Fruit fly (Drosophila melanogaster) whole organism, embryonic: ENCODE measurements around the gene Tlk.

Experiments
- Atf-2 ChIP-seq: fragments of 200-800 bp; sonication (Bioruptor generic); optimal IDR thresholded peaks from 2 replicates; lab custom pipeline; 2016; ENCODE audit warnings: missing biosample characterization, missing genetic modification characterization
- Atf6 ChIP-seq: fragments of 200-800 bp; sonication (Bioruptor generic); IDR thresholded peaks from 2 replicates; pipeline ENCODE4 v1.3.6; 2022; ENCODE audit warnings: missing biosample characterization, missing genetic modification characterization
- BtbVII ChIP-seq: fragments of 200-800 bp; sonication (Bioruptor generic); optimal IDR thresholded peaks from 3 replicates; lab custom pipeline; 2017; ENCODE audit warnings: missing biosample characterization, mild to moderate bottlenecking, missing genetic modification characterization
- C15 ChIP-seq: fragments of 200-800 bp; sonication (Bioruptor generic); IDR thresholded peaks from 3 replicates; pipeline ENCODE4 v1.3.6; 2022; ENCODE audit warnings: missing biosample characterization, missing genetic modification characterization
- CG12104 ChIP-seq: fragments of 200-800 bp; sonication (Bioruptor generic); optimal IDR thresholded peaks from 3 replicates; lab custom pipeline; 2016; ENCODE audit warnings: missing biosample characterization, missing genetic modification characterization
- CG12942 ChIP-seq: fragments of 200-800 bp; sonication (Bioruptor generic); optimal IDR thresholded peaks from 3 replicates; lab custom pipeline; 2016; ENCODE audit warnings: missing biosample characterization, missing genetic modification characterization
- CG13296 ChIP-seq: fragments of 200-800 bp; sonication (Bioruptor generic); optimal IDR thresholded peaks from 3 replicates; lab custom pipeline; 2018; ENCODE audit warnings: missing biosample characterization, mild to moderate bottlenecking, missing genetic modification characterization
- CG14050 ChIP-seq: fragments of 200-800 bp; sonication (Bioruptor generic); IDR thresholded peaks from 3 replicates; pipeline ENCODE4 v1.3.6; 2022; ENCODE audit warnings: missing biosample characterization, missing genetic modification characterization
- CG1602 ChIP-seq: fragments of 200-800 bp; sonication (Bioruptor generic); optimal IDR thresholded peaks from 3 replicates; lab custom pipeline; 2016; ENCODE audit warnings: missing biosample characterization, missing genetic modification characterization
- CG17359 ChIP-seq: fragments of 200-800 bp; sonication (Bioruptor generic); optimal IDR thresholded peaks from 3 replicates; lab custom pipeline; 2018; ENCODE audit warnings: missing biosample characterization, mild to moderate bottlenecking, missing genetic modification characterization, moderate library complexity
- CG17361 ChIP-seq: fragments of 200-800 bp; sonication (Bioruptor generic); IDR thresholded peaks from 3 replicates; pipeline ENCODE4 v1.3.6; 2022; ENCODE audit warnings: missing biosample characterization, missing genetic modification characterization
- CG17829 ChIP-seq: fragments of 200-800 bp; optimal IDR thresholded peaks from 2 replicates; lab custom pipeline; 2019; ENCODE audit warnings: missing biosample characterization, mild to moderate bottlenecking, missing genetic modification characterization, moderate library complexity
- CG2199 ChIP-seq: fragments of 200-800 bp; sonication (Bioruptor generic); IDR thresholded peaks from 3 replicates; pipeline ENCODE4 v1.3.6; 2022; ENCODE audit warnings: missing biosample characterization, missing genetic modification characterization
- CG4360 ChIP-seq: fragments of 200-800 bp; sonication (Bioruptor generic); IDR thresholded peaks from 2 replicates; pipeline ENCODE4 v1.3.6; 2022; ENCODE audit warnings: missing biosample characterization, missing genetic modification characterization
- CG6689 ChIP-seq: fragments of 200-800 bp; sonication (Bioruptor generic); IDR thresholded peaks from 2 replicates; pipeline ENCODE4 v1.3.6; 2022; ENCODE audit warnings: missing biosample characterization, missing genetic modification characterization
- CG7987 ChIP-seq: fragments of 200-800 bp; sonication (Bioruptor generic); optimal IDR thresholded peaks from 2 replicates; lab custom pipeline; 2018; ENCODE audit warnings: missing biosample characterization, mild to moderate bottlenecking, missing genetic modification characterization, moderate library complexity
- CG8290 ChIP-seq, 3 experiments: fragments of 200-800 bp; sonication (Bioruptor generic); optimal IDR thresholded peaks; 2 replicates each; lab custom pipeline; 2016 to 2019; ENCODE audit warnings: missing biosample characterization in 3 of 3, missing genetic modification characterization in 3 of 3, mild to moderate bottlenecking in 2 of 3, moderate library complexity in 1 of 3
- CG9609 ChIP-seq: fragments of 200-800 bp; sonication (Bioruptor generic); optimal IDR thresholded peaks from 3 replicates; lab custom pipeline; 2016; ENCODE audit warnings: missing biosample characterization, missing genetic modification characterization
- CG9817 ChIP-seq: fragments of 200-800 bp; sonication (Bioruptor generic); optimal IDR thresholded peaks from 2 replicates; lab custom pipeline; 2018; ENCODE audit warnings: missing biosample characterization, mild to moderate bottlenecking, missing genetic modification characterization, moderate library complexity
- Dfd ChIP-seq, 2 experiments: fragments of >200 bp; optimal IDR thresholded peaks; 2 replicates each; lab custom pipeline; 2017; ENCODE audit warnings: missing biosample characterization in 2 of 2, missing genetic modification characterization in 2 of 2
- Dip2 ChIP-seq: fragments of 200-800 bp; sonication (Bioruptor generic); IDR thresholded peaks from 2 replicates; pipeline ENCODE4 v1.3.6; 2022; ENCODE audit warnings: missing biosample characterization, missing genetic modification characterization
- Fer1 ChIP-seq: fragments of 200-800 bp; sonication (Bioruptor generic); optimal IDR thresholded peaks from 2 replicates; lab custom pipeline; 2017; ENCODE audit warnings: missing biosample characterization, mild to moderate bottlenecking, missing genetic modification characterization
- HLH54F ChIP-seq: fragments of 200-800 bp; sonication (Bioruptor generic); optimal IDR thresholded peaks from 3 replicates; lab custom pipeline; 2016; ENCODE audit warnings: missing biosample characterization, missing genetic modification characterization
- Sry-β ChIP-seq: fragments of 200-800 bp; sonication (Bioruptor generic); optimal IDR thresholded peaks from 2 replicates; lab custom pipeline; 2018; ENCODE audit warnings: missing biosample characterization, mild to moderate bottlenecking, missing genetic modification characterization, moderate library complexity
- Sry-δ ChIP-seq: fragments of 200-800 bp; sonication (Bioruptor generic); optimal IDR thresholded peaks from 2 replicates; lab custom pipeline; 2016; ENCODE audit warnings: missing biosample characterization, missing genetic modification characterization
- Stat92E ChIP-seq, 3 experiments: fragments of >200 bp in 2 of 3; fragments of 200-800 bp in 1 of 3; sonication (Bioruptor generic) in 1 of 3; optimal IDR thresholded peaks; 2 replicates each; lab custom pipeline; 2017 to 2019; ENCODE audit warnings: missing biosample characterization in 3 of 3, missing genetic modification characterization in 3 of 3, mild to moderate bottlenecking in 1 of 3, moderate library complexity in 1 of 3
- TFAM ChIP-seq: fragments of 200-800 bp; sonication (Bioruptor generic); optimal IDR thresholded peaks from 2 replicates; lab custom pipeline; 2017; ENCODE audit warnings: missing biosample characterization, missing genetic modification characterization, inconsistent platforms
- Trl ChIP-seq, 3 experiments: fragments of >200 bp in 2 of 3; fragments of 200-800 bp in 1 of 3; sonication (Bioruptor generic) in 1 of 3; optimal IDR thresholded peaks; 2 replicates in 1 of 3; 3 replicates in 2 of 3; lab custom pipeline; 2016 to 2017; ENCODE audit warnings: missing biosample characterization in 1 of 3, missing genetic modification characterization in 1 of 3
- btn ChIP-seq: fragments of 200-800 bp; sonication (Bioruptor generic); optimal IDR thresholded peaks from 2 replicates; lab custom pipeline; 2016; ENCODE audit warnings: missing biosample characterization, missing genetic modification characterization
- cad ChIP-seq: fragments of >200 bp; optimal IDR thresholded peaks from 2 replicates; lab custom pipeline; 2017; ENCODE audit warnings: missing biosample characterization, missing genetic modification characterization
- cwo ChIP-seq: fragments of 200-800 bp; sonication (Bioruptor generic); optimal IDR thresholded peaks from 3 replicates; lab custom pipeline; 2017; ENCODE audit warnings: missing biosample characterization, missing genetic modification characterization, mild to moderate bottlenecking, moderate library complexity, missing genetic modification reagents
- danr ChIP-seq: fragments of 200-800 bp; sonication (Bioruptor generic); IDR thresholded peaks from 2 replicates; pipeline ENCODE4 v1.3.6; 2022; ENCODE audit warnings: missing biosample characterization, missing genetic modification characterization
- esg ChIP-seq: fragments of 200-800 bp; sonication (Bioruptor generic); conservative IDR thresholded peaks from 2 replicates; pipeline ENCODE4 v1.3.6; 2022; ENCODE audit warnings: missing biosample characterization, missing genetic modification characterization
- fd64A ChIP-seq: fragments of 200-800 bp; sonication (Bioruptor generic); optimal IDR thresholded peaks from 3 replicates; lab custom pipeline; 2018; ENCODE audit warnings: missing biosample characterization, mild to moderate bottlenecking, missing genetic modification characterization
- ftz-f1 ChIP-seq: fragments of 200-800 bp; sonication (Bioruptor generic); optimal IDR thresholded peaks from 2 replicates; lab custom pipeline; 2016; ENCODE audit warnings: missing biosample characterization, missing genetic modification characterization
- gcm2 ChIP-seq: fragments of 200-800 bp; sonication (Bioruptor generic); optimal IDR thresholded peaks from 2 replicates; lab custom pipeline; 2016; ENCODE audit warnings: missing biosample characterization, missing genetic modification characterization
- grn ChIP-seq: fragments of 200-800 bp; sonication (Bioruptor generic); optimal IDR thresholded peaks from 3 replicates; lab custom pipeline; 2017; ENCODE audit warnings: missing biosample characterization, missing genetic modification characterization
- kah ChIP-seq: fragments of 200-800 bp; sonication (Bioruptor generic); optimal IDR thresholded peaks from 2 replicates; lab custom pipeline; 2018; ENCODE audit warnings: missing biosample characterization, mild to moderate bottlenecking, missing genetic modification characterization
- kni ChIP-seq: fragments of 200-800 bp; sonication (Bioruptor generic); optimal IDR thresholded peaks from 3 replicates; lab custom pipeline; 2017; ENCODE audit warnings: mild to moderate bottlenecking, missing biosample characterization, missing genetic modification reagents, missing genetic modification characterization
- mld ChIP-seq: fragments of 200-800 bp; sonication (Bioruptor generic); IDR thresholded peaks from 3 replicates; pipeline ENCODE4 v1.3.6; 2022; ENCODE audit warnings: missing biosample characterization, missing genetic modification characterization; ENCODE audit not compliant: partially characterized antibody
- nerfin-1 ChIP-seq: fragments of 200-800 bp; sonication (Bioruptor generic); optimal IDR thresholded peaks from 3 replicates; lab custom pipeline; 2019; ENCODE audit warnings: missing biosample characterization, mild to moderate bottlenecking, missing genetic modification characterization, moderate library complexity
- nerfin-2 ChIP-seq: fragments of 200-800 bp; sonication (Bioruptor generic); IDR thresholded peaks from 2 replicates; pipeline ENCODE4 v1.3.6; 2022; ENCODE audit warnings: missing biosample characterization, missing genetic modification characterization; ENCODE audit not compliant: partially characterized antibody
- nmo ChIP-seq: fragments of 200-800 bp; sonication (Bioruptor generic); optimal IDR thresholded peaks from 2 replicates; lab custom pipeline; 2018; ENCODE audit warnings: missing biosample characterization, mild to moderate bottlenecking, missing genetic modification characterization, moderate library complexity
- p53 ChIP-seq: fragments of 200-800 bp; sonication (Bioruptor generic); optimal IDR thresholded peaks from 2 replicates; lab custom pipeline; 2016; ENCODE audit warnings: missing biosample characterization, missing genetic modification characterization
- pita ChIP-seq: fragments of 200-800 bp; sonication (Bioruptor generic); optimal IDR thresholded peaks from 2 replicates; lab custom pipeline; 2017; ENCODE audit warnings: missing biosample characterization, mild to moderate bottlenecking, missing genetic modification characterization
- row ChIP-seq: fragments of 200-800 bp; sonication (Bioruptor generic); IDR thresholded peaks from 3 replicates; pipeline ENCODE4 v1.3.6; 2022; ENCODE audit warnings: missing biosample characterization, missing genetic modification characterization
- sc ChIP-seq, 3 experiments: fragments of >200 bp in 2 of 3; fragments of 200-800 bp in 1 of 3; sonication (Bioruptor generic) in 1 of 3; optimal IDR thresholded peaks; 2 replicates in 2 of 3; 3 replicates in 1 of 3; lab custom pipeline; 2017; ENCODE audit warnings: mild to moderate bottlenecking in 1 of 3, missing biosample characterization in 1 of 3, missing genetic modification characterization in 1 of 3, missing genetic modification reagents in 1 of 3
- schlank ChIP-seq: fragments of 200-800 bp; sonication (Bioruptor generic); optimal IDR thresholded peaks from 2 replicates; lab custom pipeline; 2018; ENCODE audit warnings: missing biosample characterization, mild to moderate bottlenecking, missing genetic modification characterization
- so ChIP-seq: fragments of 200-800 bp; sonication (Bioruptor generic); IDR thresholded peaks from 3 replicates; pipeline ENCODE4 v1.3.6; 2022; ENCODE audit warnings: missing biosample characterization, missing genetic modification characterization
- zfh1 ChIP-seq: fragments of 200-800 bp; sonication (Bioruptor generic); IDR thresholded peaks from 3 replicates; pipeline ENCODE4 v1.3.6; 2022; ENCODE audit warnings: missing biosample characterization, missing genetic modification characterization

Gene Tlk

DNA sequence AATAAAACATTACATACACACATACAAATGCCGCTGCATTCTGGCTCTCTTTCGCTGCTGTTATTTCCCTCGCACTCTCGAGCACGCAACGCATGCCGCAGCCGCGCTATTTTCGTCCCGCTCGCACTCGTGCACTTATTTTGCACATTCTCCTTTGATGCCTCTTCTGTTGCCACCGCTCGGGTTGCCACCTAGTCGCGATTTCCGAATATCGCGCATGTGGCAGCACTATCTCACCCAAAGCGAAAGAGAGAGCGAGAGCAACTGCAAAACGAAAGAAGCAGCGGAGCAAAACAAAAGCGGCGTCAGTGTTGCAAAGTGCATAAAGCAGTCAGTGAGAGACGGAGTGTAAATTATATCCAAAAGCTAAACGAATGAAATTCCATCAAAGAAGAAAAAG, 61.1 kb downstream of the Tlk start (continued):
- TF ChIP-seq cwo (GFP tag; lab: Kevin White, UChicago): no peak
- TF ChIP-seq CG17829: peak; percentile 33
- no peak for TF ChIP-seq CG9609 (GFP tag; lab: Kevin White, UChicago)
- TF ChIP-seq CG17361 (GFP tag; lab: Robert Waterston, UW): no peak
- TF ChIP-seq Dip2 (GFP tag; lab: Robert Waterston, UW): no peak
- TF ChIP-seq kni (GFP tag; lab: Kevin White, UChicago): peak; percentile 31
- TF ChIP-seq Trl (optimal IDR thresholded peaks at IDR 0.05; lab: Kevin White, UChicago): peak; percentile 55 to 57
- peak; percentile 75 for TF ChIP-seq Trl (GFP tag; optimal IDR thresholded peaks at IDR 0.05; lab: Kevin White, UChicago)
- TF ChIP-seq grn (GFP tag; lab: Kevin White, UChicago): no peak
- no peak for TF ChIP-seq nerfin-2 (GFP tag; lab: Robert Waterston, UW)
- TF ChIP-seq CG1602: no peak
- no peak for TF ChIP-seq fd64A (GFP tag; lab: Kevin White, UChicago)
- no peak for TF ChIP-seq danr (GFP tag; lab: Robert Waterston, UW)
- TF ChIP-seq btn (GFP tag; lab: Kevin White, UChicago): no peak
- peak in 1 of 3 experiments; percentile 26 for TF ChIP-seq Stat92E (GFP tag; optimal IDR thresholded peaks at IDR 0.05; lab: Kevin White, UChicago)
- peak; percentile 9 for TF ChIP-seq CG17359 (tag; lab: Kevin White, UChicago)
- no peak for TF ChIP-seq gcm2 (GFP tag; lab: Kevin White, UChicago)
- no peak for TF ChIP-seq mld (GFP tag; lab: Robert Waterston, UW)
- no peak for TF ChIP-seq C15 (GFP tag; lab: Robert Waterston, UW)
- TF ChIP-seq HLH54F (GFP tag; lab: Kevin White, UChicago): no peak
- peak; percentile 35; the same call in 1 of the 2 replicates for TF ChIP-seq CG4360
- no peak for TF ChIP-seq zfh1 (GFP tag; lab: Robert Waterston, UW)
- TF ChIP-seq p53 (GFP tag; lab: Kevin White, UChicago): peak; percentile 6
- TF ChIP-seq sc (optimal IDR thresholded peaks at IDR 0.05; lab: Kevin White, UChicago): no peak
- no peak for TF ChIP-seq sc (GFP tag; optimal IDR thresholded peaks at IDR 0.05; lab: Kevin White, UChicago)
- no peak for TF ChIP-seq CG8290 (GFP tag; optimal IDR thresholded peaks at IDR 0.05; lab: Kevin White, UChicago)
- peak in 1 of 2 experiments; percentile 67 for TF ChIP-seq CG8290 (tag; optimal IDR thresholded peaks at IDR 0.05; lab: Kevin White, UChicago)
- no peak for TF ChIP-seq pita (GFP tag; lab: Kevin White, UChicago)
- peak; percentile 21 for TF ChIP-seq BtbVII (GFP tag; lab: Kevin White, UChicago)
- no peak for TF ChIP-seq CG12104 (GFP tag; lab: Kevin White, UChicago)
- peak; percentile 96 for TF ChIP-seq nerfin-1 (tag; lab: Kevin White, UChicago)
- TF ChIP-seq cad (GFP tag; lab: Kevin White, UChicago): no peak
- peak; percentile 38 for TF ChIP-seq CG7987
- TF ChIP-seq Atf6: 0 out of 2 replicates have a peak, but pooled peaks have one; percentile 20
- no peak for TF ChIP-seq CG9817
- TF ChIP-seq CG14050: no peak
- peak; percentile 58 for TF ChIP-seq Sry-β (GFP tag; lab: Kevin White, UChicago)
- no peak for TF ChIP-seq schlank (tag; lab: Kevin White, UChicago)
- TF ChIP-seq kah (GFP tag; lab: Kevin White, UChicago): peak; percentile 51
- peak; percentile 27 for TF ChIP-seq CG13296
- TF ChIP-seq CG6689: no peak
- TF ChIP-seq Dfd (GFP tag; optimal IDR thresholded peaks at IDR 0.05; lab: Kevin White, UChicago): no peak
- TF ChIP-seq CG2199 (GFP tag; lab: Robert Waterston, UW): 0 out of 3 replicates have a peak, but pooled peaks have one; percentile 66
- no peak for TF ChIP-seq esg
- TF ChIP-seq nmo (GFP tag; lab: Kevin White, UChicago): peak; percentile 46
- no peak for TF ChIP-seq CG12942 (GFP tag; lab: Kevin White, UChicago)
- no peak for TF ChIP-seq Atf-2 (GFP tag; lab: Kevin White, UChicago)
- peak; percentile 29 for TF ChIP-seq ftz-f1 (GFP tag; lab: Kevin White, UChicago)
- peak; percentile 50 for TF ChIP-seq Fer1 (GFP tag; lab: Kevin White, UChicago)
- TF ChIP-seq row (GFP tag; lab: Robert Waterston, UW): peak; percentile 17; the same call in 1 of the 3 replicates
- no peak for TF ChIP-seq so
- TF ChIP-seq TFAM: no peak
- peak; percentile 21 for TF ChIP-seq Sry-δ (GFP tag; lab: Kevin White, UChicago)
